Fruit fly (Drosophila melanogaster) whole organism, adult: ENCODE results near the gene nrv2.

Experiments
- CG11617 ChIP-seq: fragments of 200-800 bp; sonication (Bioruptor generic); optimal IDR thresholded peaks from 2 replicates; lab custom pipeline; 2017; ENCODE audit warnings: mild to moderate bottlenecking, missing biosample characterization, missing genetic modification reagents, missing genetic modification characterization
- CG12768 ChIP-seq: fragments of 200-800 bp; sonication (Bioruptor generic); optimal IDR thresholded peaks from 2 replicates; lab custom pipeline; 2017; ENCODE audit warnings: missing biosample characterization, missing genetic modification characterization, mild to moderate bottlenecking, moderate library complexity, missing genetic modification reagents
- CG14711 ChIP-seq: fragments of 200-800 bp; sonication (Bioruptor generic); optimal IDR thresholded peaks from 2 replicates; lab custom pipeline; 2018; ENCODE audit warnings: missing biosample characterization, mild to moderate bottlenecking, missing genetic modification characterization, moderate library complexity
- CG1620 ChIP-seq: fragments of 200-800 bp; sonication (Bioruptor generic); optimal IDR thresholded peaks from 2 replicates; lab custom pipeline; 2016; ENCODE audit warnings: missing biosample characterization, missing genetic modification characterization
- CG33017 ChIP-seq: fragments of 200-800 bp; sonication (Bioruptor generic); optimal IDR thresholded peaks from 2 replicates; lab custom pipeline; 2018; ENCODE audit warnings: missing biosample characterization, mild to moderate bottlenecking, missing genetic modification characterization, moderate library complexity
- CG5204 ChIP-seq: fragments of 200-800 bp; sonication (Bioruptor generic); optimal IDR thresholded peaks from 2 replicates; lab custom pipeline; 2016; ENCODE audit warnings: missing biosample characterization, missing genetic modification characterization
- CG7045 ChIP-seq: fragments of 200-800 bp; sonication (Bioruptor generic); optimal IDR thresholded peaks from 2 replicates; lab custom pipeline; 2017; ENCODE audit warnings: missing biosample characterization, mild to moderate bottlenecking, missing genetic modification characterization
- CG7101 ChIP-seq: fragments of 200-800 bp; sonication (Bioruptor generic); optimal IDR thresholded peaks from 2 replicates; lab custom pipeline; 2018; ENCODE audit warnings: missing biosample characterization, mild to moderate bottlenecking, missing genetic modification characterization, moderate library complexity
- Clk ChIP-seq: fragments of 200-800 bp; sonication (Bioruptor generic); optimal IDR thresholded peaks from 2 replicates; lab custom pipeline; 2017; ENCODE audit warnings: missing biosample characterization, missing genetic modification characterization
- Crg-1 ChIP-seq: fragments of 200-800 bp; sonication (Bioruptor generic); optimal IDR thresholded peaks from 2 replicates; lab custom pipeline; 2016; ENCODE audit warnings: missing biosample characterization, missing genetic modification characterization
- Hr96 ChIP-seq: fragments of 200-800 bp; sonication (Bioruptor generic); optimal IDR thresholded peaks from 2 replicates; lab custom pipeline; 2016; ENCODE audit warnings: missing biosample characterization, missing genetic modification characterization
- Mnt ChIP-seq: fragments of 200-800 bp; sonication (Bioruptor generic); optimal IDR thresholded peaks from 2 replicates; lab custom pipeline; 2016; ENCODE audit warnings: missing biosample characterization, mild to moderate bottlenecking, missing genetic modification characterization
- bab1 ChIP-seq: fragments of 200-800 bp; sonication (Bioruptor generic); optimal IDR thresholded peaks from 3 replicates; lab custom pipeline; 2019; ENCODE audit warnings: missing biosample characterization, mild to moderate bottlenecking, missing genetic modification characterization, moderate library complexity
- cic ChIP-seq: fragments of 200-800 bp; sonication (Bioruptor generic); optimal IDR thresholded peaks from 2 replicates; lab custom pipeline; 2017; ENCODE audit warnings: missing biosample characterization, mild to moderate bottlenecking, missing genetic modification characterization, moderate library complexity
- cnc ChIP-seq, 2 experiments: fragments of >200 bp; optimal IDR thresholded peaks; 2 replicates each; lab custom pipeline; 2017
- kay ChIP-seq: fragments of 200-800 bp; sonication (Bioruptor generic); peaks from one replicate; lab custom pipeline; 2016; ENCODE audit warnings: missing biosample characterization, missing genetic modification characterization, borderline replicate concordance
- ovo ChIP-seq: fragments of 200-800 bp; sonication (Bioruptor generic); optimal IDR thresholded peaks from 2 replicates; lab custom pipeline; 2016; ENCODE audit warnings: missing biosample characterization, missing genetic modification characterization
- pad ChIP-seq: fragments of 200-800 bp; sonication (Bioruptor generic); optimal IDR thresholded peaks from 3 replicates; lab custom pipeline; 2017; ENCODE audit warnings: missing biosample characterization, missing genetic modification characterization, mild to moderate bottlenecking, moderate library complexity, missing genetic modification reagents
- tj ChIP-seq: fragments of 200-800 bp; sonication (Bioruptor generic); optimal IDR thresholded peaks from 3 replicates; lab custom pipeline; 2017; ENCODE audit warnings: missing biosample characterization, mild to moderate bottlenecking, missing genetic modification characterization, moderate library complexity
- toe ChIP-seq: fragments of 200-800 bp; sonication (Bioruptor generic); optimal IDR thresholded peaks from 2 replicates; lab custom pipeline; 2016; ENCODE audit warnings: missing biosample characterization, missing genetic modification characterization

nrv2 gene

dm6 chr2L:6798762-6799246, at the start of gene nrv2, which contains the start of gene CG43610:
Gene nrv2 (minus strand): TSS chr2L:6798862.
Gene CG43610 (plus strand): TSS chr2L:6799196.
- TF ChIP-seq CG7045 (no peak), CG5204 (GFP tag; lab: Kevin White, UChicago) (no peak), kay (peak; percentile 45)

dm6 chr2L:6843434-6843833, 44.8 kb upstream of the nrv2 start:
- TF ChIP-seq Mnt (GFP tag; lab: Kevin White, UChicago) (no peak), CG5204 (GFP tag; lab: Kevin White, UChicago) (no peak), Crg-1 (GFP tag; lab: Kevin White, UChicago) (no peak), Hr96 (GFP tag; lab: Kevin White, UChicago) (no peak), ovo (GFP tag; lab: Kevin White, UChicago) (no peak), CG7101 (tag; lab: Kevin White, UChicago) (no peak), CG11617 (GFP tag; lab: Kevin White, UChicago) (no peak), CG12768 (GFP tag; lab: Kevin White, UChicago) (no peak), pad (GFP tag; lab: Kevin White, UChicago) (no peak), CG1620 (GFP tag; lab: Kevin White, UChicago) (no peak), kay (no peak), bab1 (GFP tag; lab: Kevin White, UChicago) (no peak), toe (GFP tag; lab: Kevin White, UChicago) (no peak), CG7045 (no peak), CG14711 (no peak)

dm6 chr2L:6841349-6841748, 42.7 kb upstream of the nrv2 start:
- TF ChIP-seq CG33017, result no peak
- TF ChIP-seq CG7045, result no peak
- no peak for TF ChIP-seq CG12768 (GFP tag; lab: Kevin White, UChicago)
- TF ChIP-seq CG11617 (GFP tag; lab: Kevin White, UChicago), result no peak
- TF ChIP-seq ovo (GFP tag; lab: Kevin White, UChicago), result no peak
- TF ChIP-seq CG7101 (tag; lab: Kevin White, UChicago), result no peak
- no peak for TF ChIP-seq kay
- no peak for TF ChIP-seq Crg-1 (GFP tag; lab: Kevin White, UChicago)
- TF ChIP-seq bab1 (GFP tag; lab: Kevin White, UChicago), result no peak
- TF ChIP-seq CG5204 (GFP tag; lab: Kevin White, UChicago), result no peak
- TF ChIP-seq Hr96 (GFP tag; lab: Kevin White, UChicago), result no peak
- TF ChIP-seq Mnt (GFP tag; lab: Kevin White, UChicago), result no peak
- TF ChIP-seq CG1620 (GFP tag; lab: Kevin White, UChicago), result no peak

dm6 chr2L:6837829-6838228, 39.2 kb upstream of the nrv2 start:
- TF ChIP-seq Crg-1 (GFP tag; lab: Kevin White, UChicago), result no peak
- TF ChIP-seq bab1 (GFP tag; lab: Kevin White, UChicago), result no peak
- TF ChIP-seq CG1620 (GFP tag; lab: Kevin White, UChicago), result no peak
- no peak for TF ChIP-seq toe (GFP tag; lab: Kevin White, UChicago)
- TF ChIP-seq CG5204 (GFP tag; lab: Kevin White, UChicago), result no peak
- TF ChIP-seq kay, result no peak
- TF ChIP-seq CG7101 (tag; lab: Kevin White, UChicago), result no peak
- TF ChIP-seq Clk (GFP tag; lab: Kevin White, UChicago), result no peak
- no peak for TF ChIP-seq cnc (optimal IDR thresholded peaks at IDR 0.05; lab: Kevin White, UChicago)

dm6 chr2L:6836114-6836513, 37.5 kb upstream of the nrv2 start:
- TF ChIP-seq CG14711, result no peak
- TF ChIP-seq CG11617 (GFP tag; lab: Kevin White, UChicago), result no peak
- TF ChIP-seq ovo (GFP tag; lab: Kevin White, UChicago), result no peak
- no peak for TF ChIP-seq tj (GFP tag; lab: Kevin White, UChicago)
- TF ChIP-seq Mnt (GFP tag; lab: Kevin White, UChicago), result no peak
- TF ChIP-seq Clk (GFP tag; lab: Kevin White, UChicago), result no peak
- no peak for TF ChIP-seq CG7101 (tag; lab: Kevin White, UChicago)
- TF ChIP-seq bab1 (GFP tag; lab: Kevin White, UChicago), result no peak
- TF ChIP-seq kay, result no peak
- TF ChIP-seq cnc (optimal IDR thresholded peaks at IDR 0.05; lab: Kevin White, UChicago), result no peak
- no peak for TF ChIP-seq Crg-1 (GFP tag; lab: Kevin White, UChicago)
- no peak for TF ChIP-seq CG12768 (GFP tag; lab: Kevin White, UChicago)
- TF ChIP-seq CG7045, result no peak
- no peak for TF ChIP-seq CG33017
- TF ChIP-seq pad (GFP tag; lab: Kevin White, UChicago), result no peak
- TF ChIP-seq toe (GFP tag; lab: Kevin White, UChicago), result no peak
- no peak for TF ChIP-seq Hr96 (GFP tag; lab: Kevin White, UChicago)
- TF ChIP-seq CG5204 (GFP tag; lab: Kevin White, UChicago), result no peak
- TF ChIP-seq cic (GFP tag; lab: Kevin White, UChicago), result no peak
- no peak for TF ChIP-seq CG1620 (GFP tag; lab: Kevin White, UChicago)

- TF ChIP-seq pad (GFP tag; lab: Kevin White, UChicago) (peak; percentile 21), Clk (GFP tag; lab: Kevin White, UChicago) (no peak)
These were observed 35.0 kb upstream of the nrv2 start for dm6 chr2L:6833661-6834073.

dm6 chr2L:6830264-6830729, 31.6 kb upstream of the nrv2 start:
- TF ChIP-seq Mnt (GFP tag; lab: Kevin White, UChicago) (no peak), CG14711 (no peak), bab1 (GFP tag; lab: Kevin White, UChicago) (no peak), CG33017 (no peak), cnc (optimal IDR thresholded peaks at IDR 0.05; lab: Kevin White, UChicago) (no peak), ovo (GFP tag; lab: Kevin White, UChicago) (no peak), Crg-1 (GFP tag; lab: Kevin White, UChicago) (no peak), CG7101 (tag; lab: Kevin White, UChicago) (no peak), cic (GFP tag; lab: Kevin White, UChicago) (no peak), toe (GFP tag; lab: Kevin White, UChicago) (no peak), CG1620 (GFP tag; lab: Kevin White, UChicago) (no peak), CG5204 (GFP tag; lab: Kevin White, UChicago) (no peak), CG12768 (GFP tag; lab: Kevin White, UChicago) (no peak)
